Worm (Caenorhabditis elegans): ENCODE results near the gene pgp-1.
A peak's percentile ranks its signal among the peaks of the same experiment; 100 is the strongest.

pgp-1 gene

ce11 chrIV:12584146-12584545 lies 14.8 kb downstream of the pgp-1 start:
- TF ChIP-seq ztf-11 (tag; optimal IDR thresholded peaks at IDR 0.05) (no peak), nhr-90 (tag; optimal IDR thresholded peaks at IDR 0.05; ENCODE audit: poor library complexity) (no peak), ceh-82 (tag; optimal IDR thresholded peaks at IDR 0.05) (peak in 1 of 3 experiments; percentile 45), tlp-1 (tag; optimal IDR thresholded peaks at IDR 0.05) (no peak), elt-3 (tag; optimal IDR thresholded peaks at IDR 0.05) (no peak), fkh-10 (GFP tag; optimal IDR thresholded peaks at IDR 0.05) (peak; percentile 63), dpl-1 (GFP tag; optimal IDR thresholded peaks at IDR 0.05) (peak in 1 of 3 experiments; percentile 1), hlh-4 (tag; optimal IDR thresholded peaks at IDR 0.05) (no peak), aha-1 (tag; optimal IDR thresholded peaks at IDR 0.05) (no peak), nhr-84 (tag; optimal IDR thresholded peaks at IDR 0.05) (no peak), C34B4.2 (tag; optimal IDR thresholded peaks at IDR 0.05) (no peak), unc-98 (GFP tag; IDR thresholded peaks at IDR 0.05) (no peak), mef-2 (tag; optimal IDR thresholded peaks at IDR 0.05) (no peak), snpc-4 (tag; optimal IDR thresholded peaks at IDR 0.05) (no peak), efl-1 (optimal IDR thresholded peaks at IDR 0.05) (no peak), efl-1 (GFP tag; optimal IDR thresholded peaks at IDR 0.05 in 1 of 2) (peak in 1 of 2 experiments; percentile 11), lin-14 (GFP tag; optimal IDR thresholded peaks at IDR 0.05) (peak; percentile 91), hpl-2 (GFP tag; optimal IDR thresholded peaks at IDR 0.05) (no peak), unc-86 (tag; optimal IDR thresholded peaks at IDR 0.05) (peak; percentile 36), pag-3 (tag; optimal IDR thresholded peaks at IDR 0.05; ENCODE audit: borderline replicate concordance, insufficient read depth) (no peak), tbx-2 (tag; optimal IDR thresholded peaks at IDR 0.05) (no peak), snu-23 (GFP tag; optimal IDR thresholded peaks at IDR 0.05) (peak; percentile 19), sox-4 (tag; optimal IDR thresholded peaks at IDR 0.05) (no peak), F16B12.6 (tag; optimal IDR thresholded peaks at IDR 0.05) (no peak), lin-35 (GFP tag; optimal IDR thresholded peaks at IDR 0.05) (peak in 1 of 2 experiments; percentile 33), mep-1 (tag; optimal IDR thresholded peaks at IDR 0.05) (peak; percentile 34), lin-13 (GFP tag; optimal IDR thresholded peaks at IDR 0.05) (no peak), nhr-71 (tag; optimal IDR thresholded peaks at IDR 0.05) (no peak), sup-37 (GFP tag; optimal IDR thresholded peaks at IDR 0.05) (no peak), ceh-63 (GFP tag; optimal IDR thresholded peaks at IDR 0.05) (no peak), isw-1 (GFP tag; IDR thresholded peaks at IDR 0.05) (peak; percentile 26), skn-1 (tag; optimal IDR thresholded peaks at IDR 0.05) (no peak), nhr-20 (tag; optimal IDR thresholded peaks at IDR 0.05) (no peak), egl-27 (tag; optimal IDR thresholded peaks at IDR 0.05) (no peak), nhr-28 (tag; optimal IDR thresholded peaks at IDR 0.05) (no peak), fkh-8 (tag; optimal IDR thresholded peaks at IDR 0.05) (peak; percentile 65), mab-9 (GFP tag; IDR thresholded peaks at IDR 0.05) (no peak), dsc-1 (tag; optimal IDR thresholded peaks at IDR 0.05) (no peak), lin-15B (tag; optimal IDR thresholded peaks at IDR 0.05) (no peak), swsn-7 (tag; optimal IDR thresholded peaks at IDR 0.05) (peak; percentile 21)

- TF ChIP-seq nhr-47 (tag; optimal IDR thresholded peaks at IDR 0.05) (peak; percentile 14), lin-14 (GFP tag; optimal IDR thresholded peaks at IDR 0.05) (peak; percentile 74), nhr-85 (tag) (peak; percentile 19), fkh-8 (tag; optimal IDR thresholded peaks at IDR 0.05) (peak; percentile 37), swsn-7 (tag; optimal IDR thresholded peaks at IDR 0.05) (peak; percentile 27), egl-27 (tag; optimal IDR thresholded peaks at IDR 0.05) (no peak), ceh-82 (tag; optimal IDR thresholded peaks at IDR 0.05) (peak in 1 of 3 experiments; percentile 19), snpc-4 (tag; optimal IDR thresholded peaks at IDR 0.05) (no peak), zip-4 (GFP tag; optimal IDR thresholded peaks at IDR 0.05) (no peak), Y116A8C.19 (tag; optimal IDR thresholded peaks at IDR 0.05; ENCODE audit: borderline replicate concordance) (no peak), lin-13 (GFP tag; optimal IDR thresholded peaks at IDR 0.05) (no peak), fkh-10 (GFP tag; optimal IDR thresholded peaks at IDR 0.05) (peak; percentile 11), rnt-1 (tag; optimal IDR thresholded peaks at IDR 0.05) (peak; percentile 9), lin-35 (GFP tag; optimal IDR thresholded peaks at IDR 0.05) (peak in 1 of 2 experiments; percentile 14), mab-9 (GFP tag; IDR thresholded peaks at IDR 0.05) (no peak)
Observed at ce11 chrIV:12583181-12583580, 15.8 kb downstream of the pgp-1 start.
